Worm (Caenorhabditis elegans) whole organism, L4 larva: Measurements from ENCODE around the gene srw-95.

Source experiments
- D1046.2 ChIP-seq: fragments of 200-800 bp; sonication (Bioruptor generic); IDR thresholded peaks from 2 replicates; pipeline ENCODE4 v1.3.6; 2022; ENCODE audit warnings: missing genetic modification characterization, missing compliant biosample characterization
- F10B5.3 ChIP-seq: sonication (generic microtip); optimal IDR thresholded peaks from 2 replicates; lab custom pipeline; 2016; ENCODE audit warnings: mild to moderate bottlenecking, missing genetic modification characterization, missing compliant biosample characterization
- F26F4.8 ChIP-seq: fragments of 200-800 bp; sonication (Bioruptor generic); conservative IDR thresholded peaks from 2 replicates; pipeline ENCODE4 v1.3.6; 2022; ENCODE audit warnings: missing genetic modification characterization, missing compliant biosample characterization
- F37D6.2 ChIP-seq: sonication (generic microtip); optimal IDR thresholded peaks from 2 replicates; lab custom pipeline; 2016; ENCODE audit warnings: mild to moderate bottlenecking, missing genetic modification characterization, missing compliant biosample characterization
- F44E2.7 ChIP-seq: fragments of 200-800 bp; sonication (Bioruptor generic); IDR thresholded peaks from 2 replicates; pipeline ENCODE4 v2.1.2; 2022; ENCODE audit warnings: missing genetic modification characterization, missing compliant biosample characterization
- R02D3.7 ChIP-seq: fragments of 150-350 bp; sonication (generic microtip); optimal IDR thresholded peaks from 3 replicates; lab custom pipeline; 2014; ENCODE audit warnings: missing biosample characterization, missing genetic modification characterization
- Y5F2A.4 ChIP-seq: fragments of 200-800 bp; sonication (Bioruptor generic); optimal IDR thresholded peaks from 2 replicates; lab custom pipeline; 2018; ENCODE audit warnings: mild to moderate bottlenecking, missing genetic modification characterization, missing compliant biosample characterization
- ZK337.2 ChIP-seq: fragments of 200-800 bp; sonication (Bioruptor generic); IDR thresholded peaks from 2 replicates; pipeline ENCODE4 v1.3.6; 2022; ENCODE audit warnings: missing genetic modification reagents, missing genetic modification characterization, missing compliant biosample characterization
- aha-1 ChIP-seq: fragments of 150-350 bp; peaks from one replicate; lab custom pipeline; 2014; ENCODE audit warnings: missing biosample characterization, missing genetic modification characterization
- ceh-44 ChIP-seq: fragments of 200-800 bp; sonication (Bioruptor generic); IDR thresholded peaks from 2 replicates; pipeline ENCODE4 v1.3.6; 2022; ENCODE audit warnings: missing genetic modification reagents, missing genetic modification characterization, missing compliant biosample characterization
- ces-1 ChIP-seq: fragments of 150-350 bp; sonication (generic microtip); optimal IDR thresholded peaks from 4 replicates; lab custom pipeline; 2014; ENCODE audit warnings: missing biosample characterization, missing genetic modification reagents, missing genetic modification characterization
- daf-16 ChIP-seq, 3 experiments: sonication (generic microtip); optimal IDR thresholded peaks; 2 replicates each; lab custom pipeline; 2016 to 2017; ENCODE audit warnings: missing genetic modification characterization in 3 of 3, missing genetic modification reagents in 3 of 3, mild to moderate bottlenecking in 2 of 3, missing compliant biosample characterization in 2 of 3, missing biosample characterization in 1 of 3, moderate library complexity in 1 of 3
- daf-19 ChIP-seq: fragments of 200-800 bp; sonication (Bioruptor generic); conservative IDR thresholded peaks from 2 replicates; pipeline ENCODE4 v1.3.6; 2022; ENCODE audit warnings: missing genetic modification characterization, missing compliant biosample characterization
- dmd-8 ChIP-seq: fragments of 200-800 bp; sonication (Bioruptor generic); IDR thresholded peaks from 2 replicates; pipeline ENCODE4 v1.3.6; 2022; ENCODE audit warnings: missing genetic modification characterization, missing compliant biosample characterization
- duxl-1 ChIP-seq: sonication (generic microtip); optimal IDR thresholded peaks from 2 replicates; lab custom pipeline; 2016; ENCODE audit warnings: mild to moderate bottlenecking, missing genetic modification characterization, moderate library complexity, missing compliant biosample characterization; ENCODE audit not compliant: poor library complexity
- dve-1 ChIP-seq: sonication (generic microtip); optimal IDR thresholded peaks from 2 replicates; lab custom pipeline; 2017; ENCODE audit warnings: antibody characterized with exemption, mild to moderate bottlenecking, missing genetic modification characterization, missing compliant biosample characterization; ENCODE audit not compliant: insufficient read depth
- egl-27 ChIP-seq: sonication (generic microtip); optimal IDR thresholded peaks from 3 replicates; lab custom pipeline; 2017; ENCODE audit warnings: missing biosample characterization, missing genetic modification reagents, missing genetic modification characterization
- egl-43 ChIP-seq: fragments of 200-800 bp; sonication (Bioruptor generic); IDR thresholded peaks from 2 replicates; pipeline ENCODE4 v1.3.6; 2022; ENCODE audit warnings: missing genetic modification reagents, missing genetic modification characterization, missing compliant biosample characterization
- fkh-10 ChIP-seq: fragments of 150-350 bp; optimal IDR thresholded peaks from 2 replicates; lab custom pipeline; 2014; ENCODE audit warnings: missing biosample characterization, missing genetic modification reagents, missing genetic modification characterization
- gei-8 ChIP-seq: fragments of 200-800 bp; sonication (Bioruptor generic); optimal IDR thresholded peaks from 2 replicates; lab custom pipeline; 2018; ENCODE audit warnings: mild to moderate bottlenecking, missing genetic modification characterization, missing compliant biosample characterization
- hif-1 ChIP-seq, 2 experiments: sonication (generic microtip); optimal IDR thresholded peaks; 2 replicates each; lab custom pipeline; 2016 to 2017; ENCODE audit warnings: missing compliant biosample characterization in 2 of 2, missing genetic modification characterization in 2 of 2, missing genetic modification reagents in 2 of 2, missing genotype in 2 of 2, mild to moderate bottlenecking in 1 of 2
- hlh-11 ChIP-seq: fragments of 200-800 bp; sonication (Bioruptor generic); optimal IDR thresholded peaks from 2 replicates; lab custom pipeline; 2018; ENCODE audit warnings: mild to moderate bottlenecking, missing genetic modification characterization, missing compliant biosample characterization
- hlh-30 ChIP-seq: sonication (generic microtip); optimal IDR thresholded peaks from 2 replicates; lab custom pipeline; 2017; ENCODE audit warnings: antibody characterized with exemption, mild to moderate bottlenecking, missing genetic modification characterization, missing compliant biosample characterization; ENCODE audit not compliant: insufficient read depth
- hmg-1.1 ChIP-seq: fragments of 200-800 bp; sonication (Bioruptor generic); IDR thresholded peaks from 2 replicates; pipeline ENCODE4 v1.3.6; 2022; ENCODE audit warnings: missing genetic modification reagents, missing genetic modification characterization, missing compliant biosample characterization
- jun-1 ChIP-seq: fragments of 150-350 bp; optimal IDR thresholded peaks from 2 replicates; lab custom pipeline; 2014; ENCODE audit warnings: missing biosample characterization, missing genetic modification reagents, missing genetic modification characterization
- lin-1 ChIP-seq: fragments of 200-800 bp; sonication (Bioruptor generic); IDR thresholded peaks from 2 replicates; pipeline ENCODE4 v1.3.6; 2022; ENCODE audit warnings: missing genetic modification reagents, missing genetic modification characterization, missing compliant biosample characterization
- lin-15B ChIP-seq: fragments of 150-350 bp; sonication (generic microtip); optimal IDR thresholded peaks from 3 replicates; lab custom pipeline; 2014; ENCODE audit warnings: missing biosample characterization, missing genetic modification characterization
- lir-3 ChIP-seq: sonication (generic microtip); optimal IDR thresholded peaks from 2 replicates; lab custom pipeline; 2016; ENCODE audit warnings: mild to moderate bottlenecking, missing genetic modification characterization, missing compliant biosample characterization
- madf-5 ChIP-seq, 2 experiments: fragments of 200-800 bp; sonication (Bioruptor generic); IDR thresholded peaks; 2 replicates each; pipeline ENCODE4 v1.3.6; 2022; ENCODE audit warnings: missing compliant biosample characterization in 2 of 2, missing genetic modification characterization in 2 of 2
- mdl-1 ChIP-seq, 2 experiments: fragments of 150-350 bp in 1 of 2; sonication (generic microtip) in 1 of 2; optimal IDR thresholded peaks; 2 replicates each; lab custom pipeline; 2014 to 2017; ENCODE audit warnings: missing biosample characterization in 2 of 2, missing genetic modification characterization in 2 of 2
- mdt-29 ChIP-seq: fragments of 200-800 bp; sonication (Bioruptor generic); IDR thresholded peaks from 2 replicates; pipeline ENCODE4 v1.3.6; 2022; ENCODE audit warnings: missing genetic modification reagents, missing genetic modification characterization, missing compliant biosample characterization
- mep-1 ChIP-seq: fragments of 150-350 bp; sonication (generic microtip); optimal IDR thresholded peaks from 3 replicates; lab custom pipeline; 2014; ENCODE audit warnings: missing biosample characterization, missing genetic modification characterization
- nhr-111 ChIP-seq: fragments of 200-800 bp; sonication (Bioruptor generic); optimal IDR thresholded peaks from 2 replicates; lab custom pipeline; 2018; ENCODE audit warnings: mild to moderate bottlenecking, missing genetic modification characterization, missing compliant biosample characterization
- nhr-25 ChIP-seq: sonication (generic microtip); optimal IDR thresholded peaks from 2 replicates; lab custom pipeline; 2017; ENCODE audit warnings: missing genetic modification characterization, mild to moderate bottlenecking, missing compliant biosample characterization, antibody characterized with exemption, moderate library complexity, borderline replicate concordance; ENCODE audit not compliant: insufficient read depth
- nhr-28 ChIP-seq: fragments of 150-350 bp; optimal IDR thresholded peaks from 2 replicates; lab custom pipeline; 2014; ENCODE audit warnings: missing biosample characterization, missing genetic modification characterization
- nhr-42 ChIP-seq: fragments of 200-800 bp; sonication (Bioruptor generic); IDR thresholded peaks from 2 replicates; pipeline ENCODE4 v1.3.6; 2022; ENCODE audit warnings: missing genetic modification characterization, missing compliant biosample characterization
- nhr-6 ChIP-seq: fragments of 150-350 bp; optimal IDR thresholded peaks from 2 replicates; lab custom pipeline; 2014; ENCODE audit warnings: missing biosample characterization, missing genetic modification characterization
- rbr-2 ChIP-seq: sonication (generic microtip); optimal IDR thresholded peaks from 2 replicates; lab custom pipeline; 2016; ENCODE audit warnings: missing genotype, missing genetic modification characterization, missing compliant biosample characterization
- saeg-2 ChIP-seq: fragments of 200-800 bp; sonication (Bioruptor generic); IDR thresholded peaks from 2 replicates; pipeline ENCODE4 v1.3.6; 2022; ENCODE audit warnings: missing genetic modification reagents, missing genetic modification characterization, missing compliant biosample characterization
- snpc-1.2 ChIP-seq: fragments of 200-800 bp; sonication (Bioruptor generic); IDR thresholded peaks from 2 replicates; pipeline ENCODE4 v1.3.6; 2022; ENCODE audit warnings: missing genetic modification reagents, missing genetic modification characterization, missing compliant biosample characterization
- spr-3 ChIP-seq: fragments of 200-800 bp; sonication (Bioruptor generic); optimal IDR thresholded peaks from 2 replicates; lab custom pipeline; 2018; ENCODE audit warnings: mild to moderate bottlenecking, missing genetic modification characterization, missing compliant biosample characterization
- unc-62 ChIP-seq, 3 experiments: fragments of 150-350 bp in 1 of 3; sonication (generic microtip); optimal IDR thresholded peaks in 2 of 3; peaks in 1 of 3; 1 replicate in 1 of 3; 2 replicates in 2 of 3; lab custom pipeline; 2014 to 2017; ENCODE audit warnings: missing biosample characterization in 3 of 3, missing genetic modification characterization in 3 of 3, missing genetic modification reagents in 3 of 3, missing genotype in 1 of 3
- vab-7 ChIP-seq: fragments of 200-800 bp; sonication (Bioruptor generic); IDR thresholded peaks from 2 replicates; pipeline ENCODE4 v1.3.6; 2022; ENCODE audit warnings: missing genetic modification reagents, missing genetic modification characterization, missing compliant biosample characterization
- zag-1 ChIP-seq: fragments of 150-350 bp; optimal IDR thresholded peaks from 2 replicates; lab custom pipeline; 2014; ENCODE audit warnings: missing biosample characterization, missing genetic modification characterization
- zfp-3 ChIP-seq: fragments of 200-800 bp; sonication (Bioruptor generic); conservative IDR thresholded peaks from 2 replicates; pipeline ENCODE4 v1.3.6; 2022; ENCODE audit warnings: missing genetic modification reagents, missing genetic modification characterization, missing compliant biosample characterization
- ztf-11 ChIP-seq: fragments of 150-350 bp; optimal IDR thresholded peaks from 2 replicates; lab custom pipeline; 2014; ENCODE audit warnings: missing biosample characterization, missing genetic modification characterization

The srw-95 gene

DNA sequence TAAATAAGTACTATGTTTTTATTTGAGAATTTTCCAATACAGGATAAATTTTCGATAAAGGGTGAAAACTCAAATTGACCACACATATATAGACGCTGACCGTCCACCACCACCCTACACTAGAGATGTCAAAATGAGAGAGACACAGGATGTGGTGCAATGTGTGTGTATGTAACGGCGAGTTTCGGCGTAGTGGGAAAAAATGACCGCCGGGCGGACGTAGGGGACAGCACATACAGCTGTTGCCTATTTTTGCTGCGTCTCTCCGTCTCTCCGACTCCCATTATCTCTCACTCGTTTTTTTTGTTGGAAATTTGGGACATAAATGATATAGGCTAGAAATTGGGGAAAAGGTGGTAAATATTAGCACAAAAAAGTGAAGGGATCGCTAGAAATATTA, 30.8 kb upstream of the srw-95 start:
- peak; percentile 47 for TF ChIP-seq nhr-28 (tag; lab: Kevin White, UChicago)
- TF ChIP-seq hlh-11 (tag; lab: Kevin White, UChicago): peak; percentile 67
- no peak for TF ChIP-seq F44E2.7 (GFP tag; lab: Robert Waterston, UW)
- 0 out of 2 replicates have a peak, but pooled peaks have one; percentile 28 for TF ChIP-seq mdt-29 (GFP tag; lab: Robert Waterston, UW)
- TF ChIP-seq dve-1 (tag; lab: Kevin White, UChicago): peak; percentile 22
- no peak for TF ChIP-seq nhr-42 (GFP tag; lab: Robert Waterston, UW)
- TF ChIP-seq daf-16 (GFP tag; optimal IDR thresholded peaks at IDR 0.05; lab: Kevin White, UChicago): no peak
- peak; percentile 32 for TF ChIP-seq daf-16 (tag; optimal IDR thresholded peaks at IDR 0.05; lab: Kevin White, UChicago)
- no peak for TF ChIP-seq nhr-111
- no peak for TF ChIP-seq madf-5 (GFP tag; IDR thresholded peaks at IDR 0.05; lab: Robert Waterston, UW)
- TF ChIP-seq unc-62 (GFP tag; optimal IDR thresholded peaks at IDR 0.05 in 1 of 2; lab: Kevin White, UChicago): peak in 1 of 2 experiments; percentile 97
- no peak for TF ChIP-seq unc-62 (tag; optimal IDR thresholded peaks at IDR 0.05; lab: Kevin White, UChicago)
- TF ChIP-seq zfp-3 (GFP tag; lab: Robert Waterston, UW): no peak
- 0 out of 2 replicates have a peak, but pooled peaks have one; percentile 37 for TF ChIP-seq hmg-1.1 (GFP tag; lab: Robert Waterston, UW)

- TF ChIP-seq snpc-1.2 (GFP tag; lab: Robert Waterston, UW) (0 out of 2 replicates have a peak, but pooled peaks have one; percentile 10), dve-1 (tag; lab: Kevin White, UChicago) (peak; percentile 13)
Observed at ce11 chrIV:4784687-4785086, 27.2 kb upstream of the srw-95 start.

ce11 chrIV:4788332-4788731, 23.5 kb upstream of the srw-95 start, which contains the start of gene nhr-104:
Gene nhr-104 (minus strand): TSS chrIV:4788692.
- TF ChIP-seq dmd-8 (GFP tag; lab: Robert Waterston, UW) (no peak), ztf-11 (tag; lab: Kevin White, UChicago) (no peak), lin-1 (no peak), egl-27 (tag; lab: Kevin White, UChicago) (no peak), saeg-2 (GFP tag; lab: Robert Waterston, UW) (no peak), R02D3.7 (no peak), mep-1 (tag; lab: Kevin White, UChicago) (peak; percentile 45), daf-19 (GFP tag; lab: Robert Waterston, UW) (no peak), jun-1 (tag; lab: Kevin White, UChicago) (no peak), egl-43 (GFP tag; lab: Robert Waterston, UW) (no peak), lir-3 (tag; lab: Kevin White, UChicago) (no peak), hif-1 (tag; optimal IDR thresholded peaks at IDR 0.05; lab: Kevin White, UChicago) (peak in 1 of 2 experiments; percentile 33), D1046.2 (GFP tag; lab: Robert Waterston, UW) (no peak), hmg-1.1 (GFP tag; lab: Robert Waterston, UW) (0 out of 2 replicates have a peak, but pooled peaks have one; percentile 17), mdl-1 (tag; optimal IDR thresholded peaks at IDR 0.05; lab: Kevin White, UChicago) (peak in 1 of 2 experiments; percentile 86), spr-3 (GFP tag; lab: Kevin White, UChicago) (no peak), fkh-10 (GFP tag; lab: Kevin White, UChicago) (no peak), zag-1 (tag; lab: Kevin White, UChicago) (no peak), ces-1 (GFP tag; lab: Kevin White, UChicago) (no peak), F37D6.2 (no peak), vab-7 (GFP tag; lab: Robert Waterston, UW) (no peak), aha-1 (no peak), duxl-1 (no peak), Y5F2A.4 (GFP tag; lab: Kevin White, UChicago) (no peak), gei-8 (no peak), ZK337.2 (no peak), zfp-3 (GFP tag; lab: Robert Waterston, UW) (no peak), nhr-25 (tag; lab: Kevin White, UChicago) (no peak), lin-15B (no peak), rbr-2 (tag; lab: Kevin White, UChicago) (no peak), hlh-30 (tag; lab: Kevin White, UChicago) (peak; percentile 67), F26F4.8 (GFP tag; lab: Robert Waterston, UW) (no peak), nhr-6 (no peak), ceh-44 (GFP tag; lab: Robert Waterston, UW) (no peak), F10B5.3 (tag; lab: Kevin White, UChicago) (no peak)
